Fruit fly (Drosophila melanogaster) whole organism, prepupa: ENCODE measurements around the gene CG13042.

Experiments used
- Blimp-1 ChIP-seq: fragments of 200-800 bp; sonication (Bioruptor generic); optimal IDR thresholded peaks from 3 replicates; lab custom pipeline; 2017; ENCODE audit warnings: missing biosample characterization, missing genetic modification characterization, mild to moderate bottlenecking, moderate library complexity, missing genetic modification reagents
- CG10631 ChIP-seq: fragments of 200-800 bp; sonication (Bioruptor generic); optimal IDR thresholded peaks from 2 replicates; lab custom pipeline; 2016; ENCODE audit warnings: missing biosample characterization, missing genetic modification characterization
- CG11902 ChIP-seq: fragments of 200-800 bp; sonication (Bioruptor generic); optimal IDR thresholded peaks from 3 replicates; lab custom pipeline; 2016; ENCODE audit warnings: missing biosample characterization, missing genetic modification characterization
- CG16779 ChIP-seq: fragments of 200-800 bp; sonication (Bioruptor generic); optimal IDR thresholded peaks from 3 replicates; lab custom pipeline; 2017; ENCODE audit warnings: missing biosample characterization, mild to moderate bottlenecking, missing genetic modification characterization
- CG32006 ChIP-seq: fragments of 200-800 bp; sonication (Bioruptor generic); optimal IDR thresholded peaks from 3 replicates; lab custom pipeline; 2017; ENCODE audit warnings: missing biosample characterization, mild to moderate bottlenecking, missing genetic modification characterization
- CG3919 ChIP-seq: fragments of 200-800 bp; sonication (Bioruptor generic); optimal IDR thresholded peaks from 3 replicates; lab custom pipeline; 2016; ENCODE audit warnings: missing biosample characterization, missing genetic modification characterization
- CG4318 ChIP-seq: fragments of 200-800 bp; sonication (Bioruptor generic); optimal IDR thresholded peaks from 3 replicates; lab custom pipeline; 2017; ENCODE audit warnings: missing biosample characterization, mild to moderate bottlenecking, missing genetic modification characterization
- CG6163 ChIP-seq: fragments of 200-800 bp; sonication (Bioruptor generic); IDR thresholded peaks from 3 replicates; pipeline ENCODE4 v1.3.6; 2022; ENCODE audit warnings: missing biosample characterization, missing genetic modification characterization
- CG6792 ChIP-seq: fragments of 200-800 bp; sonication (Bioruptor generic); optimal IDR thresholded peaks from 3 replicates; lab custom pipeline; 2016; ENCODE audit warnings: missing biosample characterization, missing genetic modification characterization
- CG6854 ChIP-seq: fragments of 200-800 bp; sonication (Bioruptor generic); optimal IDR thresholded peaks from 2 replicates; lab custom pipeline; 2017; ENCODE audit warnings: missing biosample characterization, mild to moderate bottlenecking, missing genetic modification characterization
- CG7368 ChIP-seq: fragments of 200-800 bp; sonication (Bioruptor generic); optimal IDR thresholded peaks from 3 replicates; lab custom pipeline; 2016; ENCODE audit warnings: missing biosample characterization, missing genetic modification characterization
- CG8119 ChIP-seq: fragments of 200-800 bp; sonication (Bioruptor generic); IDR thresholded peaks from 3 replicates; pipeline ENCODE4 v1.3.6; 2022; ENCODE audit warnings: missing biosample characterization, missing genetic modification characterization
- CG9139 ChIP-seq: fragments of 200-800 bp; sonication (Bioruptor generic); optimal IDR thresholded peaks from 3 replicates; lab custom pipeline; 2017; ENCODE audit warnings: missing biosample characterization, mild to moderate bottlenecking, missing genetic modification characterization
- Eip75B ChIP-seq: fragments of 200-800 bp; sonication (Bioruptor generic); optimal IDR thresholded peaks from 3 replicates; lab custom pipeline; 2016; ENCODE audit warnings: missing biosample characterization, missing genetic modification characterization
- Eip78C ChIP-seq: fragments of 200-800 bp; sonication (Bioruptor generic); peaks from one replicate; lab custom pipeline; 2016; ENCODE audit warnings: missing biosample characterization, missing genetic modification characterization
- Ets21C ChIP-seq: fragments of 200-800 bp; sonication (Bioruptor generic); optimal IDR thresholded peaks from 3 replicates; lab custom pipeline; 2016; ENCODE audit warnings: missing biosample characterization, missing genetic modification characterization
- Ets96B ChIP-seq: fragments of 200-800 bp; optimal IDR thresholded peaks from 2 replicates; lab custom pipeline; 2019; ENCODE audit warnings: missing biosample characterization, mild to moderate bottlenecking, missing genetic modification characterization, moderate library complexity
- Gug ChIP-seq: fragments of 200-800 bp; sonication (Bioruptor generic); IDR thresholded peaks from 2 replicates; pipeline ENCODE4 v1.3.6; 2022; ENCODE audit warnings: missing biosample characterization, missing genetic modification characterization
- Hr38 ChIP-seq: sonication (Bioruptor generic); optimal IDR thresholded peaks from 2 replicates; lab custom pipeline; 2016; ENCODE audit warnings: missing biosample characterization, missing genetic modification characterization
- Hr4 ChIP-seq: fragments of 200-800 bp; sonication (Bioruptor generic); optimal IDR thresholded peaks from 3 replicates; lab custom pipeline; 2016; ENCODE audit warnings: missing biosample characterization, missing genetic modification characterization
- Lpt ChIP-seq: fragments of 200-800 bp; sonication (Bioruptor generic); optimal IDR thresholded peaks from 3 replicates; lab custom pipeline; 2016; ENCODE audit warnings: missing biosample characterization, missing genetic modification characterization
- Smox ChIP-seq: fragments of 200-800 bp; sonication (Bioruptor generic); optimal IDR thresholded peaks from 3 replicates; lab custom pipeline; 2016; ENCODE audit warnings: missing biosample characterization, missing genetic modification characterization
- Sox102F ChIP-seq: fragments of 200-800 bp; sonication (Bioruptor generic); optimal IDR thresholded peaks from 2 replicates; lab custom pipeline; 2016; ENCODE audit warnings: missing biosample characterization, mild to moderate bottlenecking, missing genetic modification characterization
- Sox14 ChIP-seq: fragments of 200-800 bp; sonication (Bioruptor generic); optimal IDR thresholded peaks from 3 replicates; lab custom pipeline; 2016; ENCODE audit warnings: missing biosample characterization, missing genetic modification characterization
- Sox15 ChIP-seq: fragments of 200-800 bp; sonication (Bioruptor generic); optimal IDR thresholded peaks from 3 replicates; lab custom pipeline; 2016; ENCODE audit warnings: missing biosample characterization, missing genetic modification characterization
- acj6 ChIP-seq: fragments of 200-800 bp; sonication (Bioruptor generic); optimal IDR thresholded peaks from 3 replicates; lab custom pipeline; 2016; ENCODE audit warnings: missing biosample characterization, missing genetic modification characterization
- cyc ChIP-seq: fragments of 200-800 bp; sonication (Bioruptor generic); optimal IDR thresholded peaks from 3 replicates; lab custom pipeline; 2016; ENCODE audit warnings: missing biosample characterization, missing genetic modification characterization
- dac ChIP-seq: fragments of 200-800 bp; sonication (Bioruptor generic); optimal IDR thresholded peaks from 2 replicates; lab custom pipeline; 2017; ENCODE audit warnings: missing biosample characterization, mild to moderate bottlenecking, missing genetic modification characterization
- esn ChIP-seq: fragments of 200-800 bp; sonication (Bioruptor generic); optimal IDR thresholded peaks from 2 replicates; lab custom pipeline; 2016; ENCODE audit warnings: missing biosample characterization, mild to moderate bottlenecking, missing genetic modification characterization, moderate library complexity
- fd85E ChIP-seq: fragments of 200-800 bp; sonication (Bioruptor generic); optimal IDR thresholded peaks from 3 replicates; lab custom pipeline; 2016; ENCODE audit warnings: missing biosample characterization, missing genetic modification characterization
- fkh ChIP-seq: fragments of 200-800 bp; sonication (Bioruptor generic); optimal IDR thresholded peaks from 3 replicates; lab custom pipeline; 2017; ENCODE audit warnings: missing biosample characterization, mild to moderate bottlenecking, missing genetic modification characterization, moderate library complexity
- lz ChIP-seq: fragments of 200-800 bp; sonication (Bioruptor generic); optimal IDR thresholded peaks from 3 replicates; lab custom pipeline; 2016; ENCODE audit warnings: missing biosample characterization, missing genetic modification characterization
- pdm3 ChIP-seq: fragments of 200-800 bp; sonication (Bioruptor generic); optimal IDR thresholded peaks from 3 replicates; lab custom pipeline; 2016; ENCODE audit warnings: missing biosample characterization, missing genetic modification characterization
- salr ChIP-seq, 2 experiments: fragments of 200-800 bp; sonication (Bioruptor generic); optimal IDR thresholded peaks; 3 replicates each; lab custom pipeline; 2016 to 2018; ENCODE audit warnings: missing biosample characterization in 2 of 2, missing genetic modification characterization in 2 of 2, mild to moderate bottlenecking in 1 of 2
- spab ChIP-seq: fragments of 200-800 bp; sonication (Bioruptor generic); optimal IDR thresholded peaks from 2 replicates; lab custom pipeline; 2017; ENCODE audit warnings: missing biosample characterization, mild to moderate bottlenecking, missing genetic modification characterization, missing genetic modification reagents
- topi ChIP-seq: fragments of 200-800 bp; sonication (Bioruptor generic); optimal IDR thresholded peaks from 3 replicates; lab custom pipeline; 2016; ENCODE audit warnings: missing biosample characterization, missing genetic modification characterization
- vri ChIP-seq: fragments of 200-800 bp; sonication (Bioruptor generic); optimal IDR thresholded peaks from 3 replicates; lab custom pipeline; 2016; ENCODE audit warnings: missing biosample characterization, mild to moderate bottlenecking, missing genetic modification characterization

Gene CG13042

DNA sequence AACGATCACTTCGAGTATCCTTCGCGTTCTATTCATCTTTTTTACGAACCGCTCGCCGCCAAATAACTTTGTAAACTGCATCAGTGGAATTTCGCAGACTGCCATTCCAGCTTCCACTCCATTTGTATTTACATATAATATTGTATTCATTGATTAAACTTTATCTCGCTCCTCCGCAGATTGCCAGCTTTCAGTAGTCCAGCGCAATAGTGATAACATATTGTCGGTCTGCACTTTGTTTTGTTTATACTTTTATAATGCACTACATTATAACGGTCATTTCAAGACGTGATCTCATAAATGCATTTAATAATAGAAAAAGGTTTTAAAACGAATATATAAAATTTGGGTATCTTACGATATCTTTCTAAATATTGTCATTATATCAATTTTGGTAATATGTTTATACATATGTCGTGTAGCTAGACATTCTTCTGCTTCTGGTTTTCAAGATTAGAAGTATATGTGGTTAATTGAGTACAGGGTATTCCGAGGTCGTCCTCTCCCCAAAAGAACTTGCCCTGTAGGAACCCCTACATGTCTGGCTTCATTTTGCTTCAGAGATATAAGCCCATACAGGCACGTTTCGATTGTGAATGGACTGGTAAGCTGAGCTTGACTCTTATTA lies 40.1 kb downstream of the CG13042 start, which contains the start of gene CG4950 (continued):
- no peak for TF ChIP-seq CG11902 (GFP tag; lab: Kevin White, UChicago)
- peak; percentile 26 for TF ChIP-seq CG6792 (GFP tag; lab: Kevin White, UChicago)
- TF ChIP-seq Hr38, result no peak
- no peak for TF ChIP-seq esn (GFP tag; lab: Kevin White, UChicago)
- peak; percentile 39 for TF ChIP-seq Eip75B (GFP tag; lab: Kevin White, UChicago)
- peak; percentile 87 for TF ChIP-seq Eip78C (GFP tag; lab: Kevin White, UChicago)
- no peak for TF ChIP-seq cyc (GFP tag; lab: Kevin White, UChicago)
- TF ChIP-seq fd85E (GFP tag; lab: Kevin White, UChicago), result no peak
- TF ChIP-seq Ets21C, result no peak
- TF ChIP-seq Sox15 (GFP tag; lab: Kevin White, UChicago), result peak; percentile 32
- TF ChIP-seq spab (GFP tag; lab: Kevin White, UChicago), result peak; percentile 50
- TF ChIP-seq Smox (GFP tag; lab: Kevin White, UChicago), result peak; percentile 11
- TF ChIP-seq CG6854, result no peak
- no peak for TF ChIP-seq Lpt (GFP tag; lab: Kevin White, UChicago)
- no peak for TF ChIP-seq fkh (GFP tag; lab: Kevin White, UChicago)
- peak; percentile 20; the same call in 1 of the 3 replicates for TF ChIP-seq CG8119 (GFP tag; lab: Robert Waterston, UW)
- TF ChIP-seq CG7368 (GFP tag; lab: Kevin White, UChicago), result no peak
- peak; percentile 8 for TF ChIP-seq acj6 (GFP tag; lab: Kevin White, UChicago)
- no peak for TF ChIP-seq salr (GFP tag; optimal IDR thresholded peaks at IDR 0.05; lab: Kevin White, UChicago)
- peak; percentile 19 for TF ChIP-seq lz
- peak; percentile 29 for TF ChIP-seq CG3919 (GFP tag; lab: Kevin White, UChicago)
- peak; percentile 15 for TF ChIP-seq CG16779 (tag; lab: Kevin White, UChicago)
- TF ChIP-seq Sox102F, result no peak
- no peak for TF ChIP-seq CG10631 (GFP tag; lab: Kevin White, UChicago)
- TF ChIP-seq Ets96B, result peak; percentile 59
- no peak for TF ChIP-seq CG4318 (GFP tag; lab: Kevin White, UChicago)
- TF ChIP-seq CG32006 (GFP tag; lab: Kevin White, UChicago), result peak; percentile 49
- peak; percentile 44 for TF ChIP-seq Sox14 (GFP tag; lab: Kevin White, UChicago)

DNA sequence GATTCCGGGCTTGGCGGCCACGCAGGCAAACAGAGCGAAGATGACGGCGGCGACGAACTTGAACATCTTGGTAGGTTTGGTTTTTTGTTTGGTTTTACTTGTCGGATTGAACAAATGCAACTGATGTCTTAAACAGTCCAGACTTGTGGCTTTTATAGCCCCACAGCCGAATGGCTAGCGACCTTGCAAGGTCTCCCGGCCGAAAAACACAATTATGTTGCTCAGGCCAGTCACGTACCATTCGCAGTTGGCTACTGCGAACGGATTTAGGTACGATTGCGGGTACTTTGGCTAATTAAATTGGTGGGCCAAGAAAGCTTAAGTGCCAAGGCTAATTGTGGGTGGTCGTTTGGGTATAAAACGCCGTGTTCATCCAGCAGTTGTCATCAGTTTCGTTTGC lies 43.3 kb downstream of the CG13042 start, which contains the start of the genes CG13051 and CG13069:
TSS of gene CG13051 (minus strand) at position 101 of the 400 bp plus-strand sequence.
TSS of gene CG13069 (plus strand) at position 386 of the 400 bp plus-strand sequence.
- no peak for TF ChIP-seq Eip78C (GFP tag; lab: Kevin White, UChicago)
- no peak for TF ChIP-seq Eip75B (GFP tag; lab: Kevin White, UChicago)
- no peak for TF ChIP-seq CG8119 (GFP tag; lab: Robert Waterston, UW)
- TF ChIP-seq CG6854, result no peak
- TF ChIP-seq CG6163, result no peak
- TF ChIP-seq fd85E (GFP tag; lab: Kevin White, UChicago), result no peak
- no peak for TF ChIP-seq topi (GFP tag; lab: Kevin White, UChicago)
- TF ChIP-seq vri, result no peak
- TF ChIP-seq Hr4, result no peak
- no peak for TF ChIP-seq Sox14 (GFP tag; lab: Kevin White, UChicago)

DNA sequence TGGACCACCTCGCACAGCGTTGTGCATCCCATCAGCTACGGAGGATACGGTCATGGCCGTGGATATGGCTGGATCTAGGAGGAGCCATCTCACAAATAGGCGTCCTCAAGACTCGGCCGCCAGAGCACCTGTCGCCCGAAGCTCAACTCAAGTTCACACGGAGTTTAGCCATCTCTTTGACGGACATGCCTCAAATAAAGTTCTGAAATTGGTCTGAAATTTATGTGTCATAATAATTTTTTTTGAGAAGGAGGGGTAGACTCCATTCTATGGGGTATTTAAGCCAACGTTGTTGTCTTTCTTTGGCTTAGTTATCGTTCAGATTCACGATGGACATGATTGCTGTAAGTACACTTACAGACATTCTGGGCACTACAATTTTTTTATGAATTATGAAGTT lies 45.2 kb downstream of the CG13042 start, which contains the start of gene CG13070:
TSS of gene CG13070 (plus strand) at position 301 of the 400 bp plus-strand sequence.
- TF ChIP-seq CG9139, result no peak
- no peak for TF ChIP-seq esn (GFP tag; lab: Kevin White, UChicago)
- no peak for TF ChIP-seq CG6163

- TF ChIP-seq dac (GFP tag; lab: Kevin White, UChicago), result no peak
- TF ChIP-seq Smox (GFP tag; lab: Kevin White, UChicago), result no peak
- TF ChIP-seq Blimp-1, result no peak
- TF ChIP-seq pdm3, result no peak
- no peak for TF ChIP-seq Sox14 (GFP tag; lab: Kevin White, UChicago)
- TF ChIP-seq Gug, result no peak
- TF ChIP-seq Eip78C (GFP tag; lab: Kevin White, UChicago), result no peak
Observed at dm6 chr3L:16262440-16262839, 45.8 kb downstream of the CG13042 start, which contains the start of gene CG13071. TSS of gene CG13071 (plus strand) at chr3L:16262740.
